Worm (Caenorhabditis elegans): ENCODE data around the gene R09H10.5.

DNA sequence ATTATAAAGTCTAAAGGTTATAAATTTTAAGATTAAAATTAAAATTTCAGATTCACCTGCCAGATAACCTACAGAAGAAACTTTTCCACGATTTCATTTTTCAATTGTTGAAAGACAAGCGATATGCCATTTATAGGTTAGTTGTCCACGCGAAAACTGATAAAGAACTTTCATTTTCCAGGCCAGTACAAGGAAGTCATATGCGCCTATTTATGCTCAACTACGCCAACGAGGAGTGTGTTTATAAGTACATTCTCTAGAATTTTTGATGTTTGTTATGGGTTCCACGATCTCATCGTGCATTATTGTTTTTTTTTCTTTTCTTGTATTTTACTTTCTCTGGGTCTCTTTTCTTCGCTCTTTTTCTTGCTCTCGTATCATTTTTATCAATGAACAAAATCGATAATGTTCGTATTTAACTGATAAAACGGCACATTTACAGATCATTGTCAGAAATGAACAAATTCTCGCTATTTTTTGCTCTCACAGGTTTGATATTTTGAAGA lies 22.0 kb downstream of the R09H10.5 start, which contains the start of gene R09H10.3:
- TF ChIP-seq ceh-9 (tag; optimal IDR thresholded peaks at IDR 0.05) (no peak), lim-6 (tag; optimal IDR thresholded peaks at IDR 0.05) (no peak), T23F11.4 (GFP tag; optimal IDR thresholded peaks at IDR 0.05) (no peak), pha-4 (tag; optimal IDR thresholded peaks at IDR 0.05) (no peak), ama-1 (optimal IDR thresholded peaks at IDR 0.05) (no peak)
